Worm (Caenorhabditis elegans): ENCODE data around the gene T13F2.4.
"Not testable (repeated sequence)": the region's sequence is repeated elsewhere in the genome, so short reads cannot be mapped to it uniquely, and the experiment has no call there.

Gene T13F2.4

ce11 chrIV:9789496-9789895 is at the start of gene T13F2.4:
Gene T13F2.4, plus strand, starts transcription at chrIV:9789796.
- TF ChIP-seq dao-5 (tag; optimal IDR thresholded peaks at IDR 0.05): no peak
- no peak for TF ChIP-seq him-1 (tag; optimal IDR thresholded peaks at IDR 0.05)
- TF ChIP-seq W03F9.2 (tag; optimal IDR thresholded peaks at IDR 0.05): no peak

ce11 chrIV:9740851-9741549 is 48.6 kb upstream of the T13F2.4 start, which contains the start of gene gln-6:
Gene gln-6, minus strand, starts transcription at chrIV:9740901.
- not testable (repeated sequence) for TF ChIP-seq dao-5, him-1, W03F9.2 (tag; optimal IDR thresholded peaks at IDR 0.05)

- TF ChIP-seq dao-5 (tag; optimal IDR thresholded peaks at IDR 0.05): no peak
- no peak for TF ChIP-seq W03F9.2 (tag; optimal IDR thresholded peaks at IDR 0.05)
- no peak for TF ChIP-seq him-1 (tag; optimal IDR thresholded peaks at IDR 0.05)
Observed at ce11 chrIV:9742883-9743282, 46.7 kb upstream of the T13F2.4 start, which contains the start of gene C28D4.7. Gene C28D4.7, minus strand, starts transcription at chrIV:9743147.

ce11 chrIV:9744905-9745304 is 44.7 kb upstream of the T13F2.4 start, which contains the start of gene C28D4.4:
Gene C28D4.4, minus strand, starts transcription at chrIV:9745005.
- no peak for TF ChIP-seq dao-5 (tag; optimal IDR thresholded peaks at IDR 0.05)
- TF ChIP-seq W03F9.2 (tag; optimal IDR thresholded peaks at IDR 0.05): no peak
- no peak for TF ChIP-seq him-1 (tag; optimal IDR thresholded peaks at IDR 0.05)

- TF ChIP-seq W03F9.2 (tag; optimal IDR thresholded peaks at IDR 0.05) (no peak), him-1 (tag; optimal IDR thresholded peaks at IDR 0.05) (no peak), dao-5 (tag; optimal IDR thresholded peaks at IDR 0.05) (no peak)
Observed at ce11 chrIV:9746762-9747161, 42.8 kb upstream of the T13F2.4 start, which contains the start of gene C28D4.5. Gene C28D4.5, minus strand, starts transcription at chrIV:9746862.

- no peak for TF ChIP-seq him-1 (tag; optimal IDR thresholded peaks at IDR 0.05)
- TF ChIP-seq dao-5 (tag; optimal IDR thresholded peaks at IDR 0.05): no peak
- no peak for TF ChIP-seq W03F9.2 (tag; optimal IDR thresholded peaks at IDR 0.05)
Observed at ce11 chrIV:9748342-9748741, 41.3 kb upstream of the T13F2.4 start, which contains the start of gene C28D4.8. Gene C28D4.8, minus strand, starts transcription at chrIV:9748442.

- TF ChIP-seq dao-5 (tag; optimal IDR thresholded peaks at IDR 0.05) (no peak), W03F9.2 (tag; optimal IDR thresholded peaks at IDR 0.05) (no peak), him-1 (tag; optimal IDR thresholded peaks at IDR 0.05) (no peak)
Observed at ce11 chrIV:9755713-9756112, 33.9 kb upstream of the T13F2.4 start.

ce11 chrIV:9756647-9757424 is 32.8 kb upstream of the T13F2.4 start:
- TF ChIP-seq dao-5 (tag; optimal IDR thresholded peaks at IDR 0.05) (no peak), W03F9.2 (tag; optimal IDR thresholded peaks at IDR 0.05) (peak; percentile 41)

ce11 chrIV:9757425-9757740 is 32.2 kb upstream of the T13F2.4 start, which contains the start of gene nhr-97:
Gene nhr-97, plus strand, starts transcription at chrIV:9757641.
- no peak for TF ChIP-seq dao-5 (tag; optimal IDR thresholded peaks at IDR 0.05)
- no peak for TF ChIP-seq him-1 (tag; optimal IDR thresholded peaks at IDR 0.05)
- no peak for TF ChIP-seq W03F9.2 (tag; optimal IDR thresholded peaks at IDR 0.05)

- no peak for TF ChIP-seq dao-5 (tag; optimal IDR thresholded peaks at IDR 0.05)
- no peak for TF ChIP-seq W03F9.2 (tag; optimal IDR thresholded peaks at IDR 0.05)
- TF ChIP-seq him-1 (tag; optimal IDR thresholded peaks at IDR 0.05): no peak
Observed at ce11 chrIV:9761751-9762150, 27.8 kb upstream of the T13F2.4 start.

- TF ChIP-seq dao-5 (tag; optimal IDR thresholded peaks at IDR 0.05) (no peak), W03F9.2 (tag; optimal IDR thresholded peaks at IDR 0.05) (no peak), him-1 (tag; optimal IDR thresholded peaks at IDR 0.05) (no peak)
Observed at ce11 chrIV:9762667-9763173, 26.9 kb upstream of the T13F2.4 start.

ce11 chrIV:9766250-9766649 is 23.3 kb upstream of the T13F2.4 start, which contains the start of gene ssp-36:
Gene ssp-36, minus strand, starts transcription at chrIV:9766350.
- no peak for TF ChIP-seq him-1 (tag; optimal IDR thresholded peaks at IDR 0.05)
- no peak for TF ChIP-seq W03F9.2 (tag; optimal IDR thresholded peaks at IDR 0.05)
- no peak for TF ChIP-seq dao-5 (tag; optimal IDR thresholded peaks at IDR 0.05)

ce11 chrIV:9767054-9767453 is 22.5 kb upstream of the T13F2.4 start, which contains the start of gene msp-79:
Gene msp-79, minus strand, starts transcription at chrIV:9767154.
- TF ChIP-seq dao-5, him-1, W03F9.2 (tag; optimal IDR thresholded peaks at IDR 0.05): not testable (repeated sequence)

- TF ChIP-seq W03F9.2, dao-5, him-1 (tag; optimal IDR thresholded peaks at IDR 0.05): not testable (repeated sequence)
Observed at ce11 chrIV:9769746-9770145, 19.9 kb upstream of the T13F2.4 start, which contains the start of gene msp-78. Gene msp-78, plus strand, starts transcription at chrIV:9770046.

All from whole organism, L4/young adult.